Worm (Caenorhabditis elegans) whole organism, L4 larva: ENCODE measurements around the gene F33C8.4.

Experiments
- D1046.2 ChIP-seq: fragments of 200-800 bp; sonication (Bioruptor generic); IDR thresholded peaks from 2 replicates; pipeline ENCODE4 v1.3.6; 2022; ENCODE audit warnings: missing genetic modification characterization, missing compliant biosample characterization
- F10B5.3 ChIP-seq: sonication (generic microtip); optimal IDR thresholded peaks from 2 replicates; lab custom pipeline; 2016; ENCODE audit warnings: mild to moderate bottlenecking, missing genetic modification characterization, missing compliant biosample characterization
- F37D6.2 ChIP-seq: sonication (generic microtip); optimal IDR thresholded peaks from 2 replicates; lab custom pipeline; 2016; ENCODE audit warnings: mild to moderate bottlenecking, missing genetic modification characterization, missing compliant biosample characterization
- F44E2.7 ChIP-seq: fragments of 200-800 bp; sonication (Bioruptor generic); IDR thresholded peaks from 2 replicates; pipeline ENCODE4 v2.1.2; 2022; ENCODE audit warnings: missing genetic modification characterization, missing compliant biosample characterization
- T20F7.1 ChIP-seq: fragments of 200-800 bp; sonication (Bioruptor generic); optimal IDR thresholded peaks from 2 replicates; lab custom pipeline; 2018; ENCODE audit warnings: mild to moderate bottlenecking, missing genetic modification characterization, missing compliant biosample characterization
- T26A8.4 ChIP-seq: fragments of 200-800 bp; sonication (Bioruptor generic); IDR thresholded peaks from 2 replicates; pipeline ENCODE4 v1.3.6; 2022; ENCODE audit warnings: missing genetic modification characterization, missing compliant biosample characterization
- aha-1 ChIP-seq: fragments of 150-350 bp; peaks from one replicate; lab custom pipeline; 2014; ENCODE audit warnings: missing biosample characterization, missing genetic modification characterization
- aly-2 ChIP-seq: sonication (generic microtip); optimal IDR thresholded peaks from 2 replicates; lab custom pipeline; 2018; ENCODE audit warnings: missing biosample characterization, missing genetic modification characterization
- attf-4 ChIP-seq: sonication (generic microtip); optimal IDR thresholded peaks from 3 replicates; lab custom pipeline; 2017; ENCODE audit warnings: missing biosample characterization, missing genetic modification characterization
- ceh-20 ChIP-seq: fragments of 200-800 bp; sonication (Bioruptor generic); IDR thresholded peaks from 2 replicates; pipeline ENCODE4 v1.3.6; 2022; ENCODE audit warnings: missing genetic modification reagents, missing genetic modification characterization, missing compliant biosample characterization
- ceh-28 ChIP-seq: fragments of 150-350 bp; optimal IDR thresholded peaks from 2 replicates; lab custom pipeline; 2014; ENCODE audit warnings: missing biosample characterization, missing genetic modification reagents, missing genetic modification characterization
- daf-12 ChIP-seq: fragments of 150-350 bp; optimal IDR thresholded peaks from 2 replicates; lab custom pipeline; 2014; ENCODE audit warnings: missing biosample characterization, missing genetic modification reagents, missing genetic modification characterization
- daf-19 ChIP-seq: fragments of 200-800 bp; sonication (Bioruptor generic); conservative IDR thresholded peaks from 2 replicates; pipeline ENCODE4 v1.3.6; 2022; ENCODE audit warnings: missing genetic modification characterization, missing compliant biosample characterization
- daf-8 ChIP-seq: fragments of 200-800 bp; sonication (Bioruptor generic); IDR thresholded peaks from 2 replicates; pipeline ENCODE4 v1.3.6; 2022; ENCODE audit warnings: missing genetic modification characterization, missing compliant biosample characterization
- dmd-8 ChIP-seq: fragments of 200-800 bp; sonication (Bioruptor generic); IDR thresholded peaks from 2 replicates; pipeline ENCODE4 v1.3.6; 2022; ENCODE audit warnings: missing genetic modification characterization, missing compliant biosample characterization
- dmd-9 ChIP-seq: fragments of 200-800 bp; sonication (Bioruptor generic); IDR thresholded peaks from 2 replicates; pipeline ENCODE4 v1.3.6; 2022; ENCODE audit warnings: missing genetic modification reagents, missing genetic modification characterization, missing compliant biosample characterization
- duxl-1 ChIP-seq: sonication (generic microtip); optimal IDR thresholded peaks from 2 replicates; lab custom pipeline; 2016; ENCODE audit warnings: mild to moderate bottlenecking, missing genetic modification characterization, moderate library complexity, missing compliant biosample characterization; ENCODE audit not compliant: poor library complexity
- egl-27 ChIP-seq: sonication (generic microtip); optimal IDR thresholded peaks from 3 replicates; lab custom pipeline; 2017; ENCODE audit warnings: missing biosample characterization, missing genetic modification reagents, missing genetic modification characterization
- egl-43 ChIP-seq: fragments of 200-800 bp; sonication (Bioruptor generic); IDR thresholded peaks from 2 replicates; pipeline ENCODE4 v1.3.6; 2022; ENCODE audit warnings: missing genetic modification reagents, missing genetic modification characterization, missing compliant biosample characterization
- fos-1 ChIP-seq: fragments of 150-350 bp; optimal IDR thresholded peaks from 2 replicates; lab custom pipeline; 2014; ENCODE audit warnings: missing biosample characterization, missing genetic modification characterization
- hmg-1.1 ChIP-seq: fragments of 200-800 bp; sonication (Bioruptor generic); IDR thresholded peaks from 2 replicates; pipeline ENCODE4 v1.3.6; 2022; ENCODE audit warnings: missing genetic modification reagents, missing genetic modification characterization, missing compliant biosample characterization
- lin-29 ChIP-seq: fragments of 200-800 bp; sonication (Bioruptor generic); IDR thresholded peaks from 2 replicates; pipeline ENCODE4 v1.3.6; 2022; ENCODE audit warnings: missing genetic modification reagents, missing genetic modification characterization, missing compliant biosample characterization
- lir-3 ChIP-seq: sonication (generic microtip); optimal IDR thresholded peaks from 2 replicates; lab custom pipeline; 2016; ENCODE audit warnings: mild to moderate bottlenecking, missing genetic modification characterization, missing compliant biosample characterization
- mdl-1 ChIP-seq, 2 experiments: fragments of 150-350 bp in 1 of 2; sonication (generic microtip) in 1 of 2; optimal IDR thresholded peaks; 2 replicates each; lab custom pipeline; 2014 to 2017; ENCODE audit warnings: missing biosample characterization in 2 of 2, missing genetic modification characterization in 2 of 2
- mep-1 ChIP-seq: fragments of 150-350 bp; sonication (generic microtip); optimal IDR thresholded peaks from 3 replicates; lab custom pipeline; 2014; ENCODE audit warnings: missing biosample characterization, missing genetic modification characterization
- mes-2 ChIP-seq: sonication (generic microtip); optimal IDR thresholded peaks from 2 replicates; lab custom pipeline; 2016; ENCODE audit warnings: missing genotype, mild to moderate bottlenecking, missing genetic modification characterization, missing compliant biosample characterization; ENCODE audit not compliant: poor library complexity, severe bottlenecking
- nhr-237 ChIP-seq: sonication (generic microtip); optimal IDR thresholded peaks from 2 replicates; lab custom pipeline; 2017; ENCODE audit warnings: missing biosample characterization, missing genetic modification characterization
- nhr-42 ChIP-seq: fragments of 200-800 bp; sonication (Bioruptor generic); IDR thresholded peaks from 2 replicates; pipeline ENCODE4 v1.3.6; 2022; ENCODE audit warnings: missing genetic modification characterization, missing compliant biosample characterization
- nhr-76 ChIP-seq: fragments of 150-350 bp; optimal IDR thresholded peaks from 2 replicates; lab custom pipeline; 2014; ENCODE audit warnings: missing biosample characterization, missing genetic modification characterization
- php-3 ChIP-seq: fragments of 200-800 bp; sonication (Bioruptor generic); IDR thresholded peaks from 2 replicates; pipeline ENCODE4 v1.3.6; 2022; ENCODE audit warnings: missing genetic modification reagents, missing genetic modification characterization, missing compliant biosample characterization
- sdz-12 ChIP-seq: fragments of 200-800 bp; sonication (Bioruptor generic); optimal IDR thresholded peaks from 2 replicates; lab custom pipeline; 2018; ENCODE audit warnings: mild to moderate bottlenecking, missing genetic modification characterization, missing compliant biosample characterization
- set-16 ChIP-seq: fragments of 200-800 bp; sonication (Bioruptor generic); IDR thresholded peaks from 2 replicates; pipeline ENCODE4 v1.3.6; 2022; ENCODE audit warnings: missing genetic modification reagents, missing genetic modification characterization, missing compliant biosample characterization
- snpc-4 ChIP-seq: fragments of 150-350 bp; optimal IDR thresholded peaks from 2 replicates; lab custom pipeline; 2014; ENCODE audit warnings: missing biosample characterization, missing genetic modification characterization
- unc-62 ChIP-seq, 3 experiments: fragments of 150-350 bp in 1 of 3; sonication (generic microtip); optimal IDR thresholded peaks in 2 of 3; peaks in 1 of 3; 1 replicate in 1 of 3; 2 replicates in 2 of 3; lab custom pipeline; 2014 to 2017; ENCODE audit warnings: missing biosample characterization in 3 of 3, missing genetic modification characterization in 3 of 3, missing genetic modification reagents in 3 of 3, missing genotype in 1 of 3
- zag-1 ChIP-seq: fragments of 150-350 bp; optimal IDR thresholded peaks from 2 replicates; lab custom pipeline; 2014; ENCODE audit warnings: missing biosample characterization, missing genetic modification characterization
- zfp-3 ChIP-seq: fragments of 200-800 bp; sonication (Bioruptor generic); conservative IDR thresholded peaks from 2 replicates; pipeline ENCODE4 v1.3.6; 2022; ENCODE audit warnings: missing genetic modification reagents, missing genetic modification characterization, missing compliant biosample characterization
- zip-2 ChIP-seq: fragments of 150-350 bp; optimal IDR thresholded peaks from 2 replicates; lab custom pipeline; 2014; ENCODE audit warnings: missing biosample characterization, missing genetic modification characterization

The F33C8.4 gene

DNA sequence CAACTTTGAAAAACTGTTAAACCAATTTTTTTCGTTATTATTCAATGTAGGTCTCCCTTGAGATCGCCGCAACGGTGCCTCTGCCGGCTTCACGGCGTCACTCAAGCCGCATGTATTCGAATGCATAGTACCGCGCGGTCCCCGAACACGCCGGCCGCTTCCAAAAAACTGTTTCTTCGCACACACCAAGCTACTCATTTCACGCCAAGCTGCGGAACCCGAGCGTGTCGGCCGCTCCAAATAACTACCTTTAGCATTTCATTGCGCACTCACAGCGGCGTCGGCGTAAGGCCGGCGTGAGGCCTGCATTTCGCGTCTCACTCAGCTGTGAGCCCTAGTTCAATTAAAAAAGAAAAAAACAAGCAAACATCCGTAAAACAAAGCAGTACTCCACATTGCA lies 24.5 kb downstream of the F33C8.4 start:
- peak; percentile 41 for TF ChIP-seq mes-2 (tag; lab: Kevin White, UChicago)
- TF ChIP-seq set-16 (GFP tag; lab: Robert Waterston, UW), result peak; percentile 69
- TF ChIP-seq nhr-76 (tag; lab: Kevin White, UChicago), result no peak
- peak; percentile 35; the same call in 1 of the 2 replicates for TF ChIP-seq hmg-1.1 (GFP tag; lab: Robert Waterston, UW)
- peak; percentile 37; the same call in 1 of the 2 replicates for TF ChIP-seq egl-43 (GFP tag; lab: Robert Waterston, UW)
- TF ChIP-seq nhr-42 (GFP tag; lab: Robert Waterston, UW), result 0 out of 2 replicates have a peak, but pooled peaks have one; percentile 39
- peak; percentile 8; the same call in 1 of the 2 replicates for TF ChIP-seq T26A8.4 (GFP tag; lab: Robert Waterston, UW)
- no peak for TF ChIP-seq daf-12 (tag; lab: Kevin White, UChicago)

- TF ChIP-seq aly-2 (tag; lab: Kevin White, UChicago) (no peak), unc-62 (GFP tag; optimal IDR thresholded peaks at IDR 0.05 in 1 of 2; lab: Kevin White, UChicago) (peak in 1 of 2 experiments; percentile 91), unc-62 (tag; optimal IDR thresholded peaks at IDR 0.05; lab: Kevin White, UChicago) (no peak)
- TF ChIP-seq, all 104 proteins: peak for 1
These were observed 25.6 kb downstream of the F33C8.4 start for ce11 chrX:14757641-14758220.

DNA sequence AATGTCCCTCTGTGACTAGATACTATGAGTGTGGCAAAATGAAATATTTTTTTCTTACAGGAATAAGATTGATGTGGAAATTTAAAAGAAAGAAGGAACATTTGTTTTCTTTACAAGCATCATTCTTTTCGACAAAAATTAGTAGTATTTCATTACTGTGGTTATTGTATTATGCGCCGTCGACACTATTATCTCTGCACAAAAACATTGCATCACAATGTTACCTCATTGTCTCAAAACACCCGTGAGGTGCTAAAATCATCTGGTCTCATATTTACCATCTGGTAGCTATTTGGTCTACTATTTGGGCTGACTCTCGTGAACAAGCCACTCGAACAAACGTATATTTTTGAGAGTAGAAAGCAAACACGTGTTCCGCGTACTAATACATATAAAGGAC lies 27.5 kb downstream of the F33C8.4 start:
- TF ChIP-seq mdl-1 (tag; optimal IDR thresholded peaks at IDR 0.05; lab: Kevin White, UChicago), result no peak
- no peak for TF ChIP-seq ceh-20
- no peak for TF ChIP-seq nhr-237
- no peak for TF ChIP-seq fos-1
- no peak for TF ChIP-seq zfp-3 (GFP tag; lab: Robert Waterston, UW)
- no peak for TF ChIP-seq sdz-12 (GFP tag; lab: Kevin White, UChicago)
- no peak for TF ChIP-seq ceh-28 (tag; lab: Kevin White, UChicago)
- no peak for TF ChIP-seq dmd-9
- no peak for TF ChIP-seq F44E2.7 (GFP tag; lab: Robert Waterston, UW)
- no peak for TF ChIP-seq daf-19
- no peak for TF ChIP-seq snpc-4 (tag; lab: Kevin White, UChicago)
- no peak for TF ChIP-seq mep-1 (tag; lab: Kevin White, UChicago)
- TF ChIP-seq zag-1 (tag; lab: Kevin White, UChicago), result no peak
- no peak for TF ChIP-seq egl-43 (GFP tag; lab: Robert Waterston, UW)
- TF ChIP-seq F10B5.3 (tag; lab: Kevin White, UChicago), result no peak
- no peak for TF ChIP-seq aly-2 (tag; lab: Kevin White, UChicago)
- TF ChIP-seq dmd-8 (GFP tag; lab: Robert Waterston, UW), result no peak
- no peak for TF ChIP-seq zip-2
- no peak for TF ChIP-seq T20F7.1 (GFP tag; lab: Kevin White, UChicago)

DNA sequence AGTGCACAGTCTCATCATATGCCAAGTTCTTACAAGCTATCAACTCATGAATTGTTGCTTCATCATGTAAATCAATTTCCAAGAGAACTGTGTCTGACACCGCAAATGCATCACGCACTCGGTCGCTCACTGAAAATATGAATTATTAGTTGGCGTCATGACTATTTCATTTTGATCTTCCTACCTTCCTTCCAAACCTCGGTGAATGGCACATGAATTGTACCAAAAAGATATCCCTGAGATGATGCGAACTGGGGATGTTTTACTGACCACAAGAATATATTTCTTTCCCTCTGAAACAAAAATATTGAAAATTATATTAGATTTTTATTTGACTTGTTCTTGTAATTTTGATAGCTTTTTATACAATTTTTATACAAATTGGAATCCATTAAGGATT lies 28.1 kb downstream of the F33C8.4 start:
- TF ChIP-seq daf-8 (GFP tag; lab: Robert Waterston, UW) (no peak), D1046.2 (GFP tag; lab: Robert Waterston, UW) (no peak), aha-1 (tag; lab: Kevin White, UChicago) (peak; percentile 89), set-16 (GFP tag; lab: Robert Waterston, UW) (no peak), duxl-1 (no peak), lir-3 (no peak), zip-2 (no peak), php-3 (GFP tag; lab: Robert Waterston, UW) (no peak), lin-29 (no peak), unc-62 (GFP tag; optimal IDR thresholded peaks at IDR 0.05 in 1 of 2; lab: Kevin White, UChicago) (peak in 1 of 2 experiments; percentile 68), unc-62 (tag; optimal IDR thresholded peaks at IDR 0.05; lab: Kevin White, UChicago) (no peak), egl-27 (tag; lab: Kevin White, UChicago) (no peak), attf-4 (tag; lab: Kevin White, UChicago) (no peak), F37D6.2 (tag; lab: Kevin White, UChicago) (no peak)
